Worm (Caenorhabditis elegans) whole organism, young adult: ENCODE results near the gene mct-6.

Source experiments
- B0019.2 ChIP-seq: fragments of 200-800 bp; sonication (Bioruptor generic); conservative IDR thresholded peaks from 2 replicates; pipeline ENCODE4 v1.3.6; 2022; ENCODE audit warnings: missing genetic modification reagents, missing genetic modification characterization, missing compliant biosample characterization
- F39B2.1 ChIP-seq: fragments of 200-800 bp; sonication (Bioruptor generic); IDR thresholded peaks from 2 replicates; pipeline ENCODE4 v1.3.6; 2022; ENCODE audit warnings: missing genetic modification reagents, missing genetic modification characterization, missing compliant biosample characterization
- F52B5.7 ChIP-seq: sonication (generic microtip); optimal IDR thresholded peaks from 2 replicates; lab custom pipeline; 2016; ENCODE audit warnings: mild to moderate bottlenecking, missing genetic modification characterization, missing compliant biosample characterization
- K12H6.12 ChIP-seq: fragments of 200-800 bp; sonication (Bioruptor generic); optimal IDR thresholded peaks from 2 replicates; lab custom pipeline; 2018; ENCODE audit warnings: mild to moderate bottlenecking, missing genetic modification characterization, missing compliant biosample characterization
- T26A5.8 ChIP-seq: sonication (generic microtip); optimal IDR thresholded peaks from 2 replicates; lab custom pipeline; 2016; ENCODE audit warnings: missing genetic modification characterization, missing compliant biosample characterization
- Y56A3A.18 ChIP-seq: fragments of 200-800 bp; sonication (Bioruptor generic); IDR thresholded peaks from 2 replicates; pipeline ENCODE4 v1.3.6; 2022; ENCODE audit warnings: missing genetic modification reagents, missing genetic modification characterization, missing compliant biosample characterization
- ZK185.1 ChIP-seq: sonication (generic microtip); optimal IDR thresholded peaks from 2 replicates; lab custom pipeline; 2016; ENCODE audit warnings: mild to moderate bottlenecking, missing genetic modification characterization, missing compliant biosample characterization; ENCODE audit not compliant: poor library complexity, severe bottlenecking
- ama-1 ChIP-seq, 3 experiments: fragments of 150-350 bp in 1 of 3; sonication (generic microtip) in 2 of 3; optimal IDR thresholded peaks; 2 replicates each; lab custom pipeline; 2014 to 2018; ENCODE audit warnings: missing biosample characterization in 2 of 3, missing genetic modification characterization in 2 of 3, missing genetic modification reagents in 2 of 3
- aptf-2 ChIP-seq: fragments of 200-800 bp; sonication (Bioruptor generic); conservative IDR thresholded peaks from 2 replicates; pipeline ENCODE4 v1.3.6; 2022; ENCODE audit warnings: missing genetic modification reagents, missing genetic modification characterization, missing compliant biosample characterization
- aptf-3 ChIP-seq: fragments of 200-800 bp; sonication (Bioruptor generic); IDR thresholded peaks from 2 replicates; pipeline ENCODE4 v1.3.6; 2022; ENCODE audit warnings: missing genetic modification characterization, missing compliant biosample characterization
- attf-5 ChIP-seq: fragments of 200-800 bp; sonication (Bioruptor generic); optimal IDR thresholded peaks from 2 replicates; lab custom pipeline; 2018; ENCODE audit warnings: mild to moderate bottlenecking, missing genetic modification characterization, missing compliant biosample characterization
- cebp-1 ChIP-seq, 2 experiments: fragments of 200-800 bp in 1 of 2; sonication (Bioruptor generic) in 1 of 2; sonication (generic microtip) in 1 of 2; IDR thresholded peaks in 1 of 2; optimal IDR thresholded peaks in 1 of 2; 2 replicates each; pipeline versions ENCODE4 v1.3.6 to Lab custom; 2017 to 2022; ENCODE audit warnings: missing compliant biosample characterization in 2 of 2, missing genetic modification characterization in 2 of 2, mild to moderate bottlenecking in 1 of 2, missing genetic modification reagents in 1 of 2, moderate library complexity in 1 of 2
- ceh-100 ChIP-seq: fragments of 200-800 bp; sonication (Bioruptor generic); IDR thresholded peaks from 2 replicates; pipeline ENCODE4 v1.3.6; 2022; ENCODE audit warnings: missing genetic modification reagents, missing genetic modification characterization, missing compliant biosample characterization
- ceh-27 ChIP-seq: fragments of 200-800 bp; sonication (Bioruptor generic); optimal IDR thresholded peaks from 2 replicates; lab custom pipeline; 2018; ENCODE audit warnings: mild to moderate bottlenecking, missing genetic modification characterization, moderate library complexity, missing compliant biosample characterization
- ceh-40 ChIP-seq: fragments of 200-800 bp; sonication (Bioruptor generic); IDR thresholded peaks from 2 replicates; pipeline ENCODE4 v1.3.6; 2022; ENCODE audit warnings: missing genetic modification characterization, missing compliant biosample characterization
- dox-1 ChIP-seq: fragments of 200-800 bp; sonication (Bioruptor generic); IDR thresholded peaks from 2 replicates; pipeline ENCODE4 v1.3.6; 2022; ENCODE audit warnings: missing genetic modification reagents, missing genetic modification characterization, missing compliant biosample characterization
- efl-1 ChIP-seq: fragments of 150-350 bp; optimal IDR thresholded peaks from 2 replicates; lab custom pipeline; 2014; ENCODE audit warnings: missing biosample characterization, missing genetic modification reagents, missing genetic modification characterization
- egl-18 ChIP-seq: fragments of 200-800 bp; sonication (Bioruptor generic); IDR thresholded peaks from 2 replicates; pipeline ENCODE4 v1.3.6; 2022; ENCODE audit warnings: missing genetic modification reagents, missing genetic modification characterization, missing compliant biosample characterization
- egl-44 ChIP-seq: fragments of 200-800 bp; sonication (Bioruptor generic); IDR thresholded peaks from 2 replicates; pipeline ENCODE4 v1.3.6; 2022; ENCODE audit warnings: missing genetic modification reagents, missing genetic modification characterization, missing compliant biosample characterization
- hlh-12 ChIP-seq: sonication (generic microtip); optimal IDR thresholded peaks from 2 replicates; lab custom pipeline; 2016; ENCODE audit warnings: missing genetic modification characterization, missing compliant biosample characterization
- hlh-26 ChIP-seq: fragments of 200-800 bp; sonication (Bioruptor generic); conservative IDR thresholded peaks from 2 replicates; pipeline ENCODE4 v1.3.6; 2022; ENCODE audit warnings: missing genetic modification reagents, missing genetic modification characterization, missing compliant biosample characterization
- hmg-1.2 ChIP-seq: fragments of 200-800 bp; sonication (Bioruptor generic); IDR thresholded peaks from 2 replicates; pipeline ENCODE4 v1.3.6; 2022; ENCODE audit warnings: missing genetic modification reagents, missing genetic modification characterization, missing compliant biosample characterization
- lin-35 ChIP-seq, 3 experiments: fragments of 150-350 bp in 2 of 3; sonication (generic microtip) in 1 of 3; optimal IDR thresholded peaks; 2 replicates each; lab custom pipeline; 2014 to 2018; ENCODE audit warnings: missing biosample characterization in 3 of 3, missing genetic modification characterization in 3 of 3, missing genetic modification reagents in 3 of 3
- lin-40 ChIP-seq: sonication (generic microtip); optimal IDR thresholded peaks from 2 replicates; lab custom pipeline; 2016; ENCODE audit warnings: missing genetic modification characterization, mild to moderate bottlenecking, missing compliant biosample characterization, missing genotype, missing genetic modification reagents
- nfyb-1 ChIP-seq: fragments of 200-800 bp; sonication (Bioruptor generic); IDR thresholded peaks from 2 replicates; pipeline ENCODE4 v1.3.6; 2022; ENCODE audit warnings: missing genetic modification reagents, missing genetic modification characterization, missing compliant biosample characterization
- nhr-27 ChIP-seq: fragments of 200-800 bp; sonication (Bioruptor generic); optimal IDR thresholded peaks from 2 replicates; lab custom pipeline; 2018; ENCODE audit warnings: mild to moderate bottlenecking, missing genetic modification characterization, moderate library complexity, missing compliant biosample characterization
- rcor-1 ChIP-seq: fragments of 200-800 bp; sonication (Bioruptor generic); IDR thresholded peaks from 2 replicates; pipeline ENCODE4 v1.3.6; 2022; ENCODE audit warnings: missing genetic modification reagents, missing genetic modification characterization, missing compliant biosample characterization
- snpc-4 ChIP-seq, 5 experiments: fragments of 150-350 bp in 1 of 5; sonication (generic microtip) in 4 of 5; optimal IDR thresholded peaks; 2 replicates each; lab custom pipeline; 2014 to 2018; ENCODE audit warnings: missing genetic modification characterization in 5 of 5, missing biosample characterization in 3 of 5, antibody characterized with exemption in 2 of 5, mild to moderate bottlenecking in 2 of 5, missing compliant biosample characterization in 2 of 5, missing genotype in 2 of 5, moderate library complexity in 2 of 5, missing genetic modification reagents in 1 of 5
- somi-1 ChIP-seq: fragments of 200-800 bp; sonication (Bioruptor generic); optimal IDR thresholded peaks from 2 replicates; lab custom pipeline; 2018; ENCODE audit warnings: mild to moderate bottlenecking, missing genetic modification characterization, missing compliant biosample characterization
- tbp1 ChIP-seq: fragments of 200-800 bp; sonication (Bioruptor generic); optimal IDR thresholded peaks from 2 replicates; lab custom pipeline; 2018; ENCODE audit warnings: mild to moderate bottlenecking, missing genetic modification characterization, missing compliant biosample characterization
- zfh-2 ChIP-seq: fragments of 200-800 bp; sonication (Bioruptor generic); conservative IDR thresholded peaks from 2 replicates; pipeline ENCODE4 v1.3.6; 2022; ENCODE audit warnings: missing genetic modification reagents, missing genetic modification characterization, missing compliant biosample characterization
- zim-3 ChIP-seq: sonication (generic microtip); optimal IDR thresholded peaks from 2 replicates; lab custom pipeline; 2017; ENCODE audit warnings: mild to moderate bottlenecking, missing genetic modification characterization, moderate library complexity, missing compliant biosample characterization
- ztf-22 ChIP-seq: fragments of 200-800 bp; sonication (Bioruptor generic); optimal IDR thresholded peaks from 2 replicates; lab custom pipeline; 2018; ENCODE audit warnings: mild to moderate bottlenecking, missing genetic modification characterization, moderate library complexity, missing compliant biosample characterization

Gene mct-6

DNA sequence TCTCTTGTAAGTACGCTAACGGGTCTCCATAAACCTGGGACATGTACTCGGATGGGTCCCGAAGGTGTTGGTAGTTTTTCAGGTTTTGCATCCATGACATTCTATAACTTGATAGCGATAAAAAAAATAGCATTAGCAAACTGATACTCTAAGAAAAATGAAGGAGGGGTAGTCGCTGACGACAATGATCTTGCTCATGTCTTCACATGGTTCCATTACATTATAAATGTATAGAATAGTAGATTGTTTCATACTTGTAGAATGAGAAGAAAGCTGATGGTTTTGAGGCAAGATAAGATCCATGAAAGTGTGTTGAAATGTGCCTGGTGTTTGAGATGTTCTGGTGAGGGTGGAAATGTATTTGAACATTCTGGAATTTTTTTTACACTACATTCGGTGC is 36.7 kb upstream of the mct-6 start, which contains the start of gene mec-4:
TSS of gene mec-4 (minus strand) at position 101 of the 400 bp plus-strand sequence.
- TF ChIP-seq aptf-3 (GFP tag; lab: Robert Waterston, UW) = no peak
- TF ChIP-seq hlh-26 (GFP tag; lab: Robert Waterston, UW) = no peak
- TF ChIP-seq hlh-12 (tag; lab: Kevin White, UChicago) = no peak
- TF ChIP-seq efl-1 (GFP tag; lab: Kevin White, UChicago) = no peak
- TF ChIP-seq ceh-40 (GFP tag; lab: Robert Waterston, UW) = no peak
- TF ChIP-seq somi-1 (GFP tag; lab: Kevin White, UChicago) = no peak
- TF ChIP-seq egl-18 (GFP tag; lab: Robert Waterston, UW) = no peak
- no peak for TF ChIP-seq F52B5.7 (tag; lab: Kevin White, UChicago)
- TF ChIP-seq T26A5.8 = no peak
- TF ChIP-seq, all 124 proteins: peak for 0

DNA sequence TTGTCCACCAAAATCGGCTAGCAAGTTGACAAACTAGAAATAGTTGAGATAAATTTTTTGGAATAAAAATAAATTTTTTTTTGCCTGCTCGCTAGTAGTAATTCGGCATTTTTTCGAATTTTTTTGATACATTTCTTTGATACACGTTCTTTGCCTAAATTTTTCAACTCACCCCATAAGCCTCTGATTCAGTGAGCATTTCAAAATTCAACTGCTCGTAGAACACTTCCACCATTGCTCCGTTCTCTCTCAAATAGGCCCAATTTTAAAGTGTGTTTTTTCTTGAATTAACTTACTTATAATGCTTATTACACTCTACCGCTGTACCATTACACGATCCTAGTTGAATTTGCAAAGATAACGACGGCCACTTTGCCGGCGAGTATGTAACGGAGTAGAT is 33.2 kb upstream of the mct-6 start:
- peak; percentile 35 for TF ChIP-seq zim-3 (tag; lab: Kevin White, UChicago)
- no peak for TF ChIP-seq ztf-22

- TF ChIP-seq lin-35 (GFP tag; optimal IDR thresholded peaks at IDR 0.05; lab: Kevin White, UChicago) (peak in 1 of 3 experiments; percentile 13), F39B2.1 (GFP tag; lab: Robert Waterston, UW) (no peak), cebp-1 (GFP tag; IDR thresholded peaks at IDR 0.05; lab: Robert Waterston, UW) (no peak), cebp-1 (tag; optimal IDR thresholded peaks at IDR 0.05; lab: Kevin White, UChicago) (peak; percentile 56), zfh-2 (GFP tag; lab: Robert Waterston, UW) (peak; percentile 76; the same call in 1 of the 2 replicates), nfyb-1 (GFP tag; lab: Robert Waterston, UW) (peak; percentile 40; the same call in 1 of the 2 replicates), rcor-1 (GFP tag; lab: Robert Waterston, UW) (peak; percentile 34; the same call in 1 of the 2 replicates), ceh-27 (GFP tag; lab: Kevin White, UChicago) (peak; percentile 64), nhr-27 (tag; lab: Kevin White, UChicago) (no peak), tbp1 (no peak), ZK185.1 (peak; percentile 3), attf-5 (peak; percentile 19), ceh-100 (GFP tag; lab: Robert Waterston, UW) (no peak), lin-40 (tag; lab: Kevin White, UChicago) (peak; percentile 31), dox-1 (GFP tag; lab: Robert Waterston, UW) (peak; percentile 44; the same call in 1 of the 2 replicates), egl-44 (GFP tag; lab: Robert Waterston, UW) (no peak), ama-1 (optimal IDR thresholded peaks at IDR 0.05; lab: Kevin White, UChicago) (peak; percentile 58), ama-1 (GFP tag; optimal IDR thresholded peaks at IDR 0.05; lab: Kevin White, UChicago) (no peak), K12H6.12 (tag; lab: Kevin White, UChicago) (peak; percentile 46), aptf-2 (GFP tag; lab: Robert Waterston, UW) (no peak), B0019.2 (no peak), snpc-4 (GFP tag; optimal IDR thresholded peaks at IDR 0.05; lab: Kevin White, UChicago) (no peak), snpc-4 (tag; optimal IDR thresholded peaks at IDR 0.05; lab: Kevin White, UChicago) (peak in 1 of 4 experiments; percentile 38), Y56A3A.18 (0 out of 2 replicates have a peak, but pooled peaks have one; percentile 4), hmg-1.2 (peak; percentile 77; the same call in 1 of the 2 replicates)
These were observed 28.9 kb upstream of the mct-6 start for ce11 chrX:16799065-16799663.
